Worm (Caenorhabditis elegans): ENCODE data around the gene Y6D1A.1.

Gene Y6D1A.1

DNA sequence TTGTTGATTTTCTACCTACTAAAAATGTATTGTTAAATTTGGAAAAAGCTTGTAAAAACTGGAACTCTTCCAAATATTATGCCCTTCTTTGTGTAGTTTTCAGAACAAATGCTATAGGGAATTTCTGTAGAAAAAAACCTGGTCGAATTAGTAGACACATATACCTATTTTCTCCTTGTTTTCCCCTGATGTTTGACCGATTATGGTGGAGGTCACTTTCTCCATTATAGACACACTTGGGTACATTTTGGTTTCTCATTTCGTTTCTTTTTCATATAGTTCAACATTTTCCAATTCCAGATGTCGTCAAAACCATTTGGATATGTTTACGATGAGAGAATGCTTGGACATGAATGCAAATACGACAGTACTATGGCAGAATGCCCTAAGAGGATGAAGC, 24.7 kb downstream of the Y6D1A.1 start, which contains the start of gene hda-5:
hda-5 (plus strand) TSS at position 301 of the 400 bp plus-strand sequence.
- no peak for TF ChIP-seq unc-62 (GFP tag; optimal IDR thresholded peaks at IDR 0.05)

DNA sequence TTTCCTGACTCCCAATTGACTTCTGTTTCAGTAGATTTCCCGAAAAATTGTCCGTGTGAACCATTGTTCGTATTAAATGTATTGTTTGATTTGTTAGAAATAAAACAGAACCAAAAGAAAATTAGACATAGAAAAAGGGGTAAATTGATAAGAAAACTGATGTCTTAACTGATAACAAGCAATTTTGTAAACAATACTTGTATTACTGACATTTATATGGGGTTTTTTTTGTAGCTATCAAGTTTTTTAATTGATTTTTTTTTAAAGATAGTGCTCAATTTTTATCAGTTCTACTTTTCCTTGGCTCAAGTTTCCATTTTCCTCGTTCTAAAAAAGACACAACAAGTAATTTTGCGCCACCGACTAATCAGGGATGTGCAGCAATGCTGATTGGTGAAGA, 26.2 kb downstream of the Y6D1A.1 start:
- no peak for TF ChIP-seq unc-62 (GFP tag; optimal IDR thresholded peaks at IDR 0.05)

DNA sequence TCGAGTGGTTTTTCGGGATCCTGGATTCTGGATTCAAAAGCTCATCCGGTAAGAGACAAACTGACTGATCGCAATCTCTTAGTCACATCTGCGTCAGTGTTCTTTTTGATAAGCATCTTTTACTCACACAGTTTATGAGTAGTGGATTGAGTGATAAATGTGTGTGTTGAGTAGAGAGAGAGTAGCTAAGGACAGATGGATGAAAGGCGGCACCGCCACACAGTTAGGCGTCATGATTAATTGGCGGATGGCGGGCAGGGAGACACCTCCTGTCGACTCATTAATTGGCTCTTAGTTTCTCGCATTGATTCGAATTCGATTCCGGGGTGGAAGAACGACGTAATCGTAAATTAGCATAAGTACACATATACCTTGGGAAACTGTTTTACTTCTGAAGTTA, 29.0 kb downstream of the Y6D1A.1 start:
- no peak for TF ChIP-seq unc-62 (GFP tag; optimal IDR thresholded peaks at IDR 0.05)

DNA sequence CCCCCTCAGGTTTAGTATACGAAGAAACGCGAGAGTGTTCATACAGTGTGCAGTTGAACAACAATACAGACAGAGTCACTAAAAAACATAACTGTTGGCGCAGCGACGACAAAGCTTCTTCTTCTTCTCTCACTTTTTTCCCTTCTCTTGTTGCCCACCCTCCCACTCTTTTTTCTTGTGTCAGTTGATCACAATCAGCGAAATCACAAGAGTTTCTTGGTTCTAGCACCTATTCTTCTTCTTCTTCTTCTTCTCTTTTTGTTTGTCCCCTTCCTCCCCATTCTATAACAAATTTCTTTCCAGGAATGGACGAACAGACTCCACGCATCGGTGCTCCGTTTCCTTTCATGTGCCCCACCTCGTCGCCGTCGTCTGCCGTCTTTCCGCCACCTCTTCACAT, 33.0 kb downstream of the Y6D1A.1 start, which contains the start of gene F43G6.4:
F43G6.4 (plus strand) TSS at position 301 of the 400 bp plus-strand sequence.
- no peak for TF ChIP-seq unc-62 (GFP tag; optimal IDR thresholded peaks at IDR 0.05)

DNA sequence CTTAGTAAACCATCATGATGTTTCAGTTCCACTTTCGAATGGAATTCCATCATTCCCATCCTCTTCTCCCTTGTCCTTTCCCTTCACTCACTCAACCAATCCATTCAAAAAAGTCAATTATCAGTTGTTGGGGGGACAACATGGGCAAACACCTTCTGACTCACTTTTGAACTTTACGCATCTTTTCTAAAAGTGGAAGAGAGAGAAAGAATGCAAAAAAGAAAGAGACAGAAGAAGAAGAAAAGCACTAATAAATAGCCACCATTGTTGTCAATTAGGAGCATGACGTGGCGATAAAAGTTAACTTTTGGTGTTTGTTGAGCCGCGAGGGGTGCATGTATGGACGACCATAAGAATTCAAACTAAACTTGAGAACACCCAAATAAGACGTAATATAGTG, 35.4 kb downstream of the Y6D1A.1 start:
- no peak for TF ChIP-seq unc-62 (GFP tag; optimal IDR thresholded peaks at IDR 0.05)

DNA sequence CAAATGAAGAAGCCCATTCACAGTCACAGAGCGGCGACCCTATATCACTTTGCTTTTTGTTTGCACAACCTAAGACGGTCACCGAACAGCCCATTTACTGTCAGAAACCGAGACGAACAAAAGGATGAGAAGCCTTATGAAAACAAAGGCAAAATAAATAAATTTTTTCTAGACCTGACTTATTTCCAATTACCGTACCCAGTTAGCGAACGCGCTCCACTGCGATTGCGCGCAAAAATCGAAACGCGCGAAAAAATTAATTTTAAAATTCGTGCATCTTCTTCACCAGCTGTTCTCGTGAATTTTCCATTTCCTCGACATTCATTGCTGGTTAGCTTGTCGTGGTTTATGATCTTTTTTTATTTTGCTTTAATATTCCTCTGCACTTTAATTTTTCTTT, 40.9 kb downstream of the Y6D1A.1 start, which contains the start of gene F43G6.16:
F43G6.16 (minus strand) TSS at position 141 of the 400 bp plus-strand sequence.
- no peak for TF ChIP-seq unc-62 (GFP tag; optimal IDR thresholded peaks at IDR 0.05)

DNA sequence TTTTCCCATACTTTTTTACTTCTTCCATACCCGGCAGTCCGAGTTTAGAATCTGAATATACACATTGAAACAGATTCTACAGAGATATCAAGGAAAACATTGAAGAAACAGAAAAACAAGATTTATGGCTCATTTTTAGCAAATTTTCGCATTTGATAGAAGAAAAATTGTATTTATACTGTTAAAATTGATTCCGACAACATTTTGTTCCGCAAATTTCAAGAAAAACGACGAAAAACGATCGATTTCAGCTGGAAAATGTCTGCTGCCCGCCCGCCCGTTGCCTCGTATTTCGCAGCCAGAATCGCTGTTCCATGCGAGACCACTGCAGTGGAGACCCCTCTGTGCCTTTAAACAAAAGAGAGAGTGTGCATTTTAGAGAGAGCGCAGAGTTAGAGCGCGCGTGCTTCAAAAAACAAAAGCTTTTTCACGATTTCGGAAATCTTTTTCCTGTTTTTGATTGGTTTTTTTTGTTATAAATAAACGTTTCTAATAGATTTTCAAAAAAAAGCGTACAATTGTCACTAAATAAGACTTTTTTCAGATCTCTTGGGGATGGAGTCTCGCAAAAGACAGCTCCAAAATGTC, 45.4 kb downstream of the Y6D1A.1 start, which contains the start of the genes patr-1 and dna-2:
patr-1 (minus strand) TSS at position 51 of the 588 bp plus-strand sequence.
dna-2 (plus strand) TSS at position 538 of the 588 bp plus-strand sequence.
- no peak for TF ChIP-seq unc-62 (GFP tag; optimal IDR thresholded peaks at IDR 0.05)

DNA sequence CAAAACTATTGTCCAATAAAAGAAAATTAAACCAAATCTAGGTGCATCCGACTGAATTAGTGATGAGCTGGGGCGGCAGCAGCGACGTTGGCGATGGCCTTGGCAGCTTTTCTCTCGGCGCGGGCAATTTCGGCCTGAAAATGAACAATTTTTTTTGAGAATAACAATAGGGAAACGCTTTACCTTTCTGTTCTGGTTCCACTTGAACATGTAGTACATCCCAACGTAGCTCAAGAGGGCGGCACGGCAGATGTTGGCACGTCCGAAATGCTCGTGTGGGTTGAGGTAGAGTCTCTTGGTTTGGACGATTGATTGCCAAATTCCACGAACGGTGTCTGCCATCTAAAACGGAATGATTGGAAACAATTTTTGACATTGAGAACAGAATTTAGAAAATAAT, 49.2 kb downstream of the Y6D1A.1 start, which contains the start of gene F44E5.1:
F44E5.1 (minus strand) TSS at position 342 of the 400 bp plus-strand sequence.
- no peak for TF ChIP-seq unc-62 (GFP tag; optimal IDR thresholded peaks at IDR 0.05)

DNA sequence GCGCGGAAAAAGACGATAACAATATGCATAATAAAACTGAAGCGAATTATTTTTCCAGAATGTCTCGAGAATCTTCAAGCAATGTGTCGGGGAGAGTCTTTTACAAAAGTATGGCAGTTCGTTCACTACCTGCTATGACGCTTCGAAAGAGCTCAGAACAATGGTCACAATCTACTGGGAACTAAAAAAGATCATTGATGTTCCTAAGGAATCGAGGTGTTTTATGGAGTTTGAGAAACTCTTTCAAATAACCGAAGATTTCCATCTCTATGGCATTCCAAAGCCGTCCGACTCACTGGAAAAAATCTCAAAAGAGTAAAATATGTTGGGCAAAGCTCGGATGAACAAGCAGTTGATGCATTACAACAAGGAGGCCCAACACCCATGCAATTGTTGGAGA, 51.1 kb downstream of the Y6D1A.1 start, which contains the start of gene F44E5.15:
F44E5.15 (plus strand) TSS at position 301 of the 400 bp plus-strand sequence.
- no peak for TF ChIP-seq unc-62 (GFP tag; optimal IDR thresholded peaks at IDR 0.05)

Measured in whole organism, dauer.